Fruit fly (Drosophila melanogaster) Kc167 (cell line): ENCODE data around the gene CG31248.

Source experiments
- Myc ChIP-seq: fragments of >200 bp; optimal IDR thresholded peaks from 2 replicates; lab custom pipeline; 2017; ENCODE audit warnings: missing external identifiers
- Sin3A ChIP-seq: fragments of >200 bp; optimal IDR thresholded peaks from 2 replicates; lab custom pipeline; 2018; ENCODE audit warnings: missing external identifiers
- h ChIP-seq: fragments of >200 bp; optimal IDR thresholded peaks from 3 replicates; lab custom pipeline; 2018; ENCODE audit warnings: missing external identifiers
- insv ChIP-seq: fragments of >200 bp; optimal IDR thresholded peaks from 3 replicates; lab custom pipeline; 2018; ENCODE audit warnings: missing external identifiers
- psq ChIP-seq: fragments of >200 bp; optimal IDR thresholded peaks from 2 replicates; lab custom pipeline; 2017; ENCODE audit warnings: missing external identifiers
- ttk ChIP-seq: sonication (Bioruptor generic); optimal IDR thresholded peaks from 2 replicates; lab custom pipeline; 2017; ENCODE audit warnings: missing external identifiers

The CG31248 gene

dm6 chr3R:7089522-7090336, 39.4 kb upstream of the CG31248 start:
- TF ChIP-seq Myc (lab: Kevin White, UChicago) (no peak), Sin3A (lab: Kevin White, UChicago) (no peak)

- TF ChIP-seq ttk (lab: Kevin White, UChicago) (no peak), insv (no peak), Myc (lab: Kevin White, UChicago) (no peak), psq (lab: Kevin White, UChicago) (no peak), h (lab: Kevin White, UChicago) (no peak), Sin3A (lab: Kevin White, UChicago) (no peak)
These were observed 38.7 kb upstream of the CG31248 start for dm6 chr3R:7090337-7090830.

- TF ChIP-seq h (lab: Kevin White, UChicago) (no peak), ttk (lab: Kevin White, UChicago) (no peak), Sin3A (lab: Kevin White, UChicago) (no peak), insv (no peak), Myc (lab: Kevin White, UChicago) (no peak), psq (lab: Kevin White, UChicago) (no peak)
These were observed 37.2 kb upstream of the CG31248 start for dm6 chr3R:7091904-7092303.

- TF ChIP-seq Myc (lab: Kevin White, UChicago) (no peak), ttk (lab: Kevin White, UChicago) (no peak), insv (no peak), Sin3A (lab: Kevin White, UChicago) (no peak)
These were observed 35.5 kb upstream of the CG31248 start for dm6 chr3R:7093592-7093991.

dm6 chr3R:7094368-7094767, 34.8 kb upstream of the CG31248 start:
- no peak for TF ChIP-seq insv
- TF ChIP-seq h (lab: Kevin White, UChicago), result no peak
- no peak for TF ChIP-seq Myc (lab: Kevin White, UChicago)
- no peak for TF ChIP-seq Sin3A (lab: Kevin White, UChicago)
- TF ChIP-seq ttk (lab: Kevin White, UChicago), result no peak
- no peak for TF ChIP-seq psq (lab: Kevin White, UChicago)

dm6 chr3R:7102853-7103833, 26.0 kb upstream of the CG31248 start:
- no peak for TF ChIP-seq psq (lab: Kevin White, UChicago)

- TF ChIP-seq ttk (lab: Kevin White, UChicago), result no peak
- TF ChIP-seq psq (lab: Kevin White, UChicago), result no peak
- TF ChIP-seq Myc (lab: Kevin White, UChicago), result no peak
- TF ChIP-seq Sin3A (lab: Kevin White, UChicago), result no peak
These were observed 24.8 kb upstream of the CG31248 start for dm6 chr3R:7104308-7104707.

- no peak for TF ChIP-seq ttk (lab: Kevin White, UChicago)
- TF ChIP-seq psq (lab: Kevin White, UChicago), result no peak
- TF ChIP-seq h (lab: Kevin White, UChicago), result no peak
These were observed 23.5 kb upstream of the CG31248 start for dm6 chr3R:7105503-7106164.

dm6 chr3R:7107713-7108588, 21.2 kb upstream of the CG31248 start:
- TF ChIP-seq Sin3A (lab: Kevin White, UChicago), result no peak
- TF ChIP-seq insv, result no peak
- no peak for TF ChIP-seq psq (lab: Kevin White, UChicago)
- no peak for TF ChIP-seq Myc (lab: Kevin White, UChicago)
- no peak for TF ChIP-seq h (lab: Kevin White, UChicago)
- no peak for TF ChIP-seq ttk (lab: Kevin White, UChicago)

- TF ChIP-seq Myc (lab: Kevin White, UChicago) (no peak), h (lab: Kevin White, UChicago) (no peak), Sin3A (lab: Kevin White, UChicago) (no peak), insv (no peak), ttk (lab: Kevin White, UChicago) (no peak), psq (lab: Kevin White, UChicago) (no peak)
These were observed 20.4 kb upstream of the CG31248 start for dm6 chr3R:7108589-7109312.
